Fruit fly (Drosophila melanogaster) whole organism, embryonic: ENCODE measurements around the gene CG33795.

Experiments
- ATbp ChIP-seq: fragments of 200-800 bp; sonication (Bioruptor generic); optimal IDR thresholded peaks from 2 replicates; lab custom pipeline; 2017; ENCODE audit warnings: missing biosample characterization, mild to moderate bottlenecking, missing genetic modification characterization, missing genetic modification reagents
- Atf3 ChIP-seq: fragments of 200-800 bp; sonication (Bioruptor generic); optimal IDR thresholded peaks from 3 replicates; lab custom pipeline; 2016; ENCODE audit warnings: missing biosample characterization, missing genetic modification characterization
- Awh ChIP-seq: fragments of 200-800 bp; sonication (Bioruptor generic); IDR thresholded peaks from 2 replicates; pipeline ENCODE4, ENCODE4 v1.3.6; 2022; ENCODE audit warnings: missing biosample characterization, missing genetic modification characterization
- BtbVII ChIP-seq: fragments of 200-800 bp; sonication (Bioruptor generic); optimal IDR thresholded peaks from 3 replicates; lab custom pipeline; 2017; ENCODE audit warnings: missing biosample characterization, mild to moderate bottlenecking, missing genetic modification characterization
- CG10147 ChIP-seq: fragments of 200-800 bp; sonication (Bioruptor generic); optimal IDR thresholded peaks from 2 replicates; lab custom pipeline; 2019; ENCODE audit warnings: missing biosample characterization, mild to moderate bottlenecking, missing genetic modification characterization, moderate library complexity
- CG11696 ChIP-seq: fragments of 200-800 bp; sonication (Bioruptor generic); IDR thresholded peaks from 2 replicates; pipeline ENCODE4 v1.3.6; 2022; ENCODE audit warnings: missing biosample characterization, missing genetic modification characterization
- CG12236 ChIP-seq: fragments of 200-800 bp; sonication (Bioruptor generic); optimal IDR thresholded peaks from 2 replicates; lab custom pipeline; 2016; ENCODE audit warnings: missing biosample characterization, missing genetic modification characterization
- CG12942 ChIP-seq: fragments of 200-800 bp; sonication (Bioruptor generic); optimal IDR thresholded peaks from 3 replicates; lab custom pipeline; 2016; ENCODE audit warnings: missing biosample characterization, missing genetic modification characterization
- CG15073 ChIP-seq: fragments of 200-800 bp; sonication (Bioruptor generic); optimal IDR thresholded peaks from 2 replicates; lab custom pipeline; 2016; ENCODE audit warnings: missing biosample characterization, missing genetic modification characterization
- CG16779 ChIP-seq: fragments of 200-800 bp; sonication (Bioruptor generic); IDR thresholded peaks from 2 replicates; pipeline ENCODE4 v1.3.6; 2022; ENCODE audit warnings: missing biosample characterization, missing genetic modification characterization
- CG17328 ChIP-seq: fragments of 200-800 bp; sonication (Bioruptor generic); IDR thresholded peaks from 2 replicates; pipeline ENCODE4 v1.3.6; 2022; ENCODE audit warnings: missing biosample characterization, missing genetic modification characterization
- CG17912 ChIP-seq: fragments of 200-800 bp; sonication (Bioruptor generic); optimal IDR thresholded peaks from 2 replicates; lab custom pipeline; 2018; ENCODE audit warnings: missing biosample characterization, mild to moderate bottlenecking, missing genetic modification characterization
- CG18476 ChIP-seq: fragments of 200-800 bp; sonication (Bioruptor generic); optimal IDR thresholded peaks from 2 replicates; lab custom pipeline; 2016; ENCODE audit warnings: missing biosample characterization, mild to moderate bottlenecking, missing genetic modification characterization
- CG18619 ChIP-seq: fragments of 200-800 bp; sonication (Bioruptor generic); optimal IDR thresholded peaks from 3 replicates; lab custom pipeline; 2017; ENCODE audit warnings: missing biosample characterization, mild to moderate bottlenecking, missing genetic modification characterization
- CG2202 ChIP-seq: fragments of 200-800 bp; sonication (Bioruptor generic); optimal IDR thresholded peaks from 2 replicates; lab custom pipeline; 2018; ENCODE audit warnings: missing biosample characterization, mild to moderate bottlenecking, missing genetic modification characterization
- CG30431 ChIP-seq: fragments of 200-800 bp; sonication (Bioruptor generic); optimal IDR thresholded peaks from 2 replicates; lab custom pipeline; 2017; ENCODE audit warnings: missing biosample characterization, missing genetic modification characterization
- CG31365 ChIP-seq: fragments of 200-800 bp; sonication (Bioruptor generic); optimal IDR thresholded peaks from 2 replicates; lab custom pipeline; 2018; ENCODE audit warnings: missing biosample characterization, mild to moderate bottlenecking, missing genetic modification characterization
- CG3163 ChIP-seq: fragments of 200-800 bp; sonication (Bioruptor generic); optimal IDR thresholded peaks from 3 replicates; lab custom pipeline; 2016; ENCODE audit warnings: missing biosample characterization, missing genetic modification characterization
- CG34376 ChIP-seq: fragments of 200-800 bp; sonication (Bioruptor generic); optimal IDR thresholded peaks from 2 replicates; lab custom pipeline; 2018; ENCODE audit warnings: missing biosample characterization, mild to moderate bottlenecking, missing genetic modification characterization
- CG34422 ChIP-seq: fragments of 200-800 bp; sonication (Bioruptor generic); IDR thresholded peaks from 3 replicates; pipeline ENCODE4 v1.3.6; 2022; ENCODE audit warnings: missing biosample characterization, missing genetic modification characterization
- CG4820 ChIP-seq: fragments of 200-800 bp; sonication (Bioruptor generic); optimal IDR thresholded peaks from 3 replicates; lab custom pipeline; 2016; ENCODE audit warnings: missing biosample characterization, missing genetic modification characterization
- CG8290 ChIP-seq, 3 experiments: fragments of 200-800 bp; sonication (Bioruptor generic); optimal IDR thresholded peaks; 2 replicates each; lab custom pipeline; 2016 to 2019; ENCODE audit warnings: missing biosample characterization in 3 of 3, missing genetic modification characterization in 3 of 3, mild to moderate bottlenecking in 2 of 3, moderate library complexity in 1 of 3
- CG9817 ChIP-seq: fragments of 200-800 bp; sonication (Bioruptor generic); optimal IDR thresholded peaks from 2 replicates; lab custom pipeline; 2018; ENCODE audit warnings: missing biosample characterization, mild to moderate bottlenecking, missing genetic modification characterization, moderate library complexity
- CTCF ChIP-seq: fragments of 200-800 bp; sonication (Bioruptor generic); optimal IDR thresholded peaks from 2 replicates; lab custom pipeline; 2017; ENCODE audit warnings: missing biosample characterization, mild to moderate bottlenecking, missing genetic modification characterization, moderate library complexity
- Dbx ChIP-seq: fragments of 200-800 bp; sonication (Bioruptor generic); IDR thresholded peaks from 3 replicates; pipeline ENCODE4 v1.3.6; 2022; ENCODE audit warnings: missing biosample characterization, missing genetic modification characterization
- Drgx ChIP-seq: fragments of 200-800 bp; sonication (Bioruptor generic); IDR thresholded peaks from 2 replicates; pipeline ENCODE4 v1.3.6; 2022; ENCODE audit warnings: missing biosample characterization, missing genetic modification characterization
- Hmr ChIP-seq: fragments of 200-800 bp; sonication (Bioruptor generic); optimal IDR thresholded peaks from 3 replicates; lab custom pipeline; 2017; ENCODE audit warnings: mild to moderate bottlenecking, missing biosample characterization, missing genetic modification reagents, missing genetic modification characterization
- Hr51 ChIP-seq, 2 experiments: fragments of 200-800 bp; sonication (Bioruptor generic); optimal IDR thresholded peaks; 2 replicates in 1 of 2; 3 replicates in 1 of 2; lab custom pipeline; 2016 to 2018; ENCODE audit warnings: missing biosample characterization in 2 of 2, missing genetic modification characterization in 2 of 2, mild to moderate bottlenecking in 1 of 2, moderate library complexity in 1 of 2
- Jarid2 ChIP-seq: fragments of 200-800 bp; sonication (Bioruptor generic); optimal IDR thresholded peaks from 3 replicates; lab custom pipeline; 2017; ENCODE audit warnings: mild to moderate bottlenecking, missing biosample characterization, missing genetic modification reagents, missing genetic modification characterization
- Max ChIP-seq: fragments of 200-800 bp; sonication (Bioruptor generic); optimal IDR thresholded peaks from 2 replicates; lab custom pipeline; 2016; ENCODE audit warnings: missing biosample characterization, mild to moderate bottlenecking, missing genetic modification characterization
- Meics ChIP-seq: fragments of 200-800 bp; sonication (Bioruptor generic); optimal IDR thresholded peaks from 2 replicates; lab custom pipeline; 2017; ENCODE audit warnings: missing biosample characterization, mild to moderate bottlenecking, missing genetic modification characterization
- Myb ChIP-seq: fragments of 200-800 bp; sonication (Bioruptor generic); optimal IDR thresholded peaks from 2 replicates; lab custom pipeline; 2016; ENCODE audit warnings: missing biosample characterization, missing genetic modification characterization
- Ssrp ChIP-seq: fragments of 200-800 bp; sonication (Bioruptor generic); optimal IDR thresholded peaks from 2 replicates; lab custom pipeline; 2018; ENCODE audit warnings: missing biosample characterization, mild to moderate bottlenecking, missing genetic modification characterization, moderate library complexity
- Xbp1 ChIP-seq: fragments of 200-800 bp; sonication (Bioruptor generic); optimal IDR thresholded peaks from 3 replicates; lab custom pipeline; 2016; ENCODE audit warnings: missing biosample characterization, mild to moderate bottlenecking, missing genetic modification characterization
- ato ChIP-seq: fragments of 200-800 bp; sonication (Bioruptor generic); IDR thresholded peaks from 2 replicates; pipeline ENCODE4 v1.3.6; 2022; ENCODE audit warnings: missing biosample characterization, missing genetic modification characterization; ENCODE audit not compliant: partially characterized antibody
- bab2 ChIP-seq: fragments of 200-800 bp; sonication (Bioruptor generic); optimal IDR thresholded peaks from 2 replicates; lab custom pipeline; 2016; ENCODE audit warnings: missing biosample characterization, missing genetic modification characterization
- cad ChIP-seq: fragments of >200 bp; optimal IDR thresholded peaks from 2 replicates; lab custom pipeline; 2017; ENCODE audit warnings: missing biosample characterization, missing genetic modification characterization
- da ChIP-seq: fragments of 200-800 bp; sonication (Bioruptor generic); optimal IDR thresholded peaks from 2 replicates; lab custom pipeline; 2016; ENCODE audit warnings: missing biosample characterization, missing genetic modification characterization
- dmrt99B ChIP-seq: fragments of 200-800 bp; sonication (Bioruptor generic); optimal IDR thresholded peaks from 2 replicates; lab custom pipeline; 2018; ENCODE audit warnings: missing biosample characterization, mild to moderate bottlenecking, missing genetic modification characterization, moderate library complexity
- eve ChIP-seq, 2 experiments: fragments of >200 bp; optimal IDR thresholded peaks; 2 replicates each; lab custom pipeline; 2017; ENCODE audit warnings: missing biosample characterization in 2 of 2, missing genetic modification characterization in 2 of 2
- fd3F ChIP-seq: fragments of 200-800 bp; sonication (Bioruptor generic); optimal IDR thresholded peaks from 2 replicates; lab custom pipeline; 2018; ENCODE audit warnings: missing biosample characterization, mild to moderate bottlenecking, missing genetic modification characterization, moderate library complexity
- jigr1 ChIP-seq: fragments of 200-800 bp; sonication (Bioruptor generic); IDR thresholded peaks from 3 replicates; pipeline ENCODE4 v1.3.6; 2022; ENCODE audit warnings: missing biosample characterization, missing genetic modification characterization
- klu ChIP-seq: fragments of 200-800 bp; sonication (Bioruptor generic); IDR thresholded peaks from 2 replicates; pipeline ENCODE4 v1.3.6; 2022; ENCODE audit warnings: missing biosample characterization, missing genetic modification characterization
- knrl ChIP-seq: fragments of 200-800 bp; sonication (Bioruptor generic); IDR thresholded peaks from 3 replicates; pipeline ENCODE4 v1.3.6; 2022; ENCODE audit warnings: missing biosample characterization, missing genetic modification characterization; ENCODE audit not compliant: partially characterized antibody
- lilli ChIP-seq: fragments of 200-800 bp; sonication (Bioruptor generic); optimal IDR thresholded peaks from 3 replicates; lab custom pipeline; 2016; ENCODE audit warnings: missing biosample characterization, missing genetic modification characterization
- luna ChIP-seq: fragments of 200-800 bp; sonication (Bioruptor generic); optimal IDR thresholded peaks from 2 replicates; lab custom pipeline; 2016; ENCODE audit warnings: missing biosample characterization, missing genetic modification characterization
- p53 ChIP-seq: fragments of 200-800 bp; sonication (Bioruptor generic); optimal IDR thresholded peaks from 2 replicates; lab custom pipeline; 2016; ENCODE audit warnings: missing biosample characterization, missing genetic modification characterization
- pum ChIP-seq: fragments of 200-800 bp; sonication (Bioruptor generic); optimal IDR thresholded peaks from 2 replicates; lab custom pipeline; 2016; ENCODE audit warnings: missing biosample characterization, missing genetic modification characterization
- schlank ChIP-seq: fragments of 200-800 bp; sonication (Bioruptor generic); optimal IDR thresholded peaks from 2 replicates; lab custom pipeline; 2018; ENCODE audit warnings: missing biosample characterization, mild to moderate bottlenecking, missing genetic modification characterization
- sens-2 ChIP-seq: fragments of 200-800 bp; sonication (Bioruptor generic); IDR thresholded peaks from 2 replicates; pipeline ENCODE4 v1.3.6; 2022; ENCODE audit warnings: missing biosample characterization, missing genetic modification characterization
- so ChIP-seq: fragments of 200-800 bp; sonication (Bioruptor generic); IDR thresholded peaks from 3 replicates; pipeline ENCODE4 v1.3.6; 2022; ENCODE audit warnings: missing biosample characterization, missing genetic modification characterization
- wor ChIP-seq: fragments of 200-800 bp; sonication (Bioruptor generic); IDR thresholded peaks from 2 replicates; pipeline ENCODE4 v1.3.6; 2022; ENCODE audit warnings: missing biosample characterization, missing genetic modification characterization

CG33795 gene

dm6 chr3L:16172809-16173276 lies 1.7 kb upstream of the CG33795 start (continued):
- TF ChIP-seq CG3163 (GFP tag; lab: Kevin White, UChicago) (no peak), Meics (GFP tag; lab: Kevin White, UChicago) (peak; percentile 37), CG18619 (peak; percentile 37), Ssrp (tag; lab: Kevin White, UChicago) (peak; percentile 47), CG12236 (GFP tag; lab: Kevin White, UChicago) (no peak), CG11696 (GFP tag; lab: Robert Waterston, UW) (no peak), Hmr (peak; percentile 47), da (GFP tag; lab: Kevin White, UChicago) (no peak), Xbp1 (GFP tag; lab: Kevin White, UChicago) (peak; percentile 27), fd3F (GFP tag; lab: Kevin White, UChicago) (no peak), CG34422 (GFP tag; lab: Robert Waterston, UW) (no peak), Drgx (GFP tag; lab: Robert Waterston, UW) (no peak), wor (GFP tag; lab: Robert Waterston, UW) (no peak), Hr51 (GFP tag; optimal IDR thresholded peaks at IDR 0.05; lab: Kevin White, UChicago) (peak in 1 of 2 experiments; percentile 60), dmrt99B (tag; lab: Kevin White, UChicago) (peak; percentile 58), CG31365 (tag; lab: Kevin White, UChicago) (no peak), bab2 (GFP tag; lab: Kevin White, UChicago) (no peak), klu (no peak), CG17328 (GFP tag; lab: Robert Waterston, UW) (no peak), BtbVII (GFP tag; lab: Kevin White, UChicago) (no peak), CG17912 (GFP tag; lab: Kevin White, UChicago) (no peak), pum (GFP tag; lab: Kevin White, UChicago) (no peak), CG15073 (GFP tag; lab: Kevin White, UChicago) (no peak), Jarid2 (GFP tag; lab: Kevin White, UChicago) (no peak), luna (GFP tag; lab: Kevin White, UChicago) (no peak), Awh (GFP tag; lab: Robert Waterston, UW) (no peak), Dbx (GFP tag; lab: Robert Waterston, UW) (no peak), cad (GFP tag; lab: Kevin White, UChicago) (no peak), CG12942 (GFP tag; lab: Kevin White, UChicago) (no peak), ATbp (no peak), CG18476 (GFP tag; lab: Kevin White, UChicago) (no peak), jigr1 (GFP tag; lab: Robert Waterston, UW) (no peak), p53 (no peak), CTCF (GFP tag; lab: Kevin White, UChicago) (no peak), CG8290 (GFP tag; optimal IDR thresholded peaks at IDR 0.05; lab: Kevin White, UChicago) (no peak), CG8290 (tag; optimal IDR thresholded peaks at IDR 0.05; lab: Kevin White, UChicago) (no peak), CG34376 (GFP tag; lab: Kevin White, UChicago) (no peak), eve (GFP tag; optimal IDR thresholded peaks at IDR 0.05; lab: Kevin White, UChicago) (peak in 1 of 2 experiments; percentile 40), CG9817 (no peak), schlank (tag; lab: Kevin White, UChicago) (no peak), Max (GFP tag; lab: Kevin White, UChicago) (no peak), CG16779 (no peak), sens-2 (GFP tag; lab: Robert Waterston, UW) (no peak), CG10147 (GFP tag; lab: Kevin White, UChicago) (no peak), ato (GFP tag; lab: Robert Waterston, UW) (no peak), so (GFP tag; lab: Robert Waterston, UW) (no peak), CG2202 (tag; lab: Kevin White, UChicago) (no peak), CG30431 (GFP tag; lab: Kevin White, UChicago) (no peak), CG4820 (GFP tag; lab: Kevin White, UChicago) (no peak), knrl (GFP tag; lab: Robert Waterston, UW) (no peak), Atf3 (no peak), lilli (GFP tag; lab: Kevin White, UChicago) (no peak), Myb (GFP tag; lab: Kevin White, UChicago) (no peak)
